Fruit fly (Drosophila melanogaster) whole organism, embryonic: Measurements from ENCODE around the gene CG32813.
A peak's percentile ranks its signal among the peaks of the same experiment; 100 is the strongest.

Experiments used
- Atf-2 ChIP-seq: fragments of 200-800 bp; sonication (Bioruptor generic); optimal IDR thresholded peaks from 2 replicates; lab custom pipeline; 2016; ENCODE audit warnings: missing biosample characterization, missing genetic modification characterization
- Awh ChIP-seq: fragments of 200-800 bp; sonication (Bioruptor generic); IDR thresholded peaks from 2 replicates; pipeline ENCODE4, ENCODE4 v1.3.6; 2022; ENCODE audit warnings: missing biosample characterization, missing genetic modification characterization
- CG10366 ChIP-seq: fragments of 200-800 bp; sonication (Bioruptor generic); IDR thresholded peaks from 2 replicates; pipeline ENCODE4 v1.3.6; 2022; ENCODE audit warnings: missing biosample characterization, missing genetic modification characterization
- CG10462 ChIP-seq: fragments of 200-800 bp; sonication (Bioruptor generic); optimal IDR thresholded peaks from 2 replicates; lab custom pipeline; 2016; ENCODE audit warnings: missing biosample characterization, missing genetic modification characterization
- CG11093 ChIP-seq: fragments of 200-800 bp; sonication (Bioruptor generic); IDR thresholded peaks from 3 replicates; pipeline ENCODE4 v1.3.6; 2022; ENCODE audit warnings: missing biosample characterization, missing genetic modification characterization
- CG11456 ChIP-seq: fragments of 200-800 bp; sonication (Bioruptor generic); IDR thresholded peaks from 3 replicates; pipeline ENCODE4 v1.3.6; 2022; ENCODE audit warnings: missing biosample characterization, missing genetic modification characterization
- CG1233 ChIP-seq: fragments of 200-800 bp; sonication (Bioruptor generic); optimal IDR thresholded peaks from 4 replicates; lab custom pipeline; 2018; ENCODE audit warnings: missing biosample characterization, mild to moderate bottlenecking, missing genetic modification characterization
- CG13287 ChIP-seq: fragments of 200-800 bp; sonication (Bioruptor generic); IDR thresholded peaks from 2 replicates; pipeline ENCODE4 v1.3.6; 2022; ENCODE audit warnings: missing biosample characterization, missing genetic modification characterization; ENCODE audit not compliant: partially characterized antibody
- CG13424 ChIP-seq: fragments of 200-800 bp; sonication (Bioruptor generic); optimal IDR thresholded peaks from 2 replicates; lab custom pipeline; 2019; ENCODE audit warnings: missing biosample characterization, mild to moderate bottlenecking, missing genetic modification characterization, moderate library complexity
- CG13775 ChIP-seq: fragments of 200-800 bp; sonication (Bioruptor generic); optimal IDR thresholded peaks from 3 replicates; lab custom pipeline; 2017; ENCODE audit warnings: missing biosample characterization, mild to moderate bottlenecking, missing genetic modification characterization
- CG15269 ChIP-seq: fragments of 200-800 bp; sonication (Bioruptor generic); optimal IDR thresholded peaks from 2 replicates; lab custom pipeline; 2018; ENCODE audit warnings: missing biosample characterization, mild to moderate bottlenecking, missing genetic modification characterization, moderate library complexity
- CG1832 ChIP-seq: fragments of 200-800 bp; sonication (Bioruptor generic); optimal IDR thresholded peaks from 2 replicates; lab custom pipeline; 2017; ENCODE audit warnings: missing biosample characterization, mild to moderate bottlenecking, missing genetic modification characterization, inconsistent platforms
- CG2116 ChIP-seq: fragments of 200-800 bp; sonication (Bioruptor generic); optimal IDR thresholded peaks from 3 replicates; lab custom pipeline; 2018; ENCODE audit warnings: missing biosample characterization, mild to moderate bottlenecking, missing genetic modification characterization
- CG2875 ChIP-seq: fragments of 200-800 bp; sonication (Bioruptor generic); optimal IDR thresholded peaks from 2 replicates; lab custom pipeline; 2017; ENCODE audit warnings: missing biosample characterization, mild to moderate bottlenecking, missing genetic modification characterization, missing genetic modification reagents
- CG4328 ChIP-seq: fragments of 200-800 bp; sonication (Bioruptor generic); optimal IDR thresholded peaks from 3 replicates; lab custom pipeline; 2017; ENCODE audit warnings: missing biosample characterization, missing genetic modification reagents, missing genetic modification characterization
- CG4404 ChIP-seq: fragments of 200-800 bp; sonication (Bioruptor generic); IDR thresholded peaks from 2 replicates; pipeline ENCODE4 v1.3.6; 2022; ENCODE audit warnings: missing biosample characterization, missing genetic modification characterization
- CG5245 ChIP-seq: fragments of 200-800 bp; sonication (Bioruptor generic); optimal IDR thresholded peaks from 3 replicates; lab custom pipeline; 2016; ENCODE audit warnings: missing biosample characterization, missing genetic modification characterization
- CG6689 ChIP-seq: fragments of 200-800 bp; sonication (Bioruptor generic); IDR thresholded peaks from 2 replicates; pipeline ENCODE4 v1.3.6; 2022; ENCODE audit warnings: missing biosample characterization, missing genetic modification characterization
- MESR4 ChIP-seq: fragments of 200-800 bp; sonication (Bioruptor generic); optimal IDR thresholded peaks from 2 replicates; lab custom pipeline; 2018; ENCODE audit warnings: missing biosample characterization, mild to moderate bottlenecking, missing genetic modification characterization, moderate library complexity
- Myb ChIP-seq: fragments of 200-800 bp; sonication (Bioruptor generic); optimal IDR thresholded peaks from 2 replicates; lab custom pipeline; 2016; ENCODE audit warnings: missing biosample characterization, missing genetic modification characterization
- NC2β ChIP-seq: fragments of 200-800 bp; sonication (Bioruptor generic); optimal IDR thresholded peaks from 2 replicates; lab custom pipeline; 2016; ENCODE audit warnings: missing biosample characterization, missing genetic modification characterization
- NK7.1 ChIP-seq: fragments of 200-800 bp; sonication (Bioruptor generic); optimal IDR thresholded peaks from 3 replicates; lab custom pipeline; 2016; ENCODE audit warnings: missing biosample characterization, missing genetic modification characterization
- Oli ChIP-seq: fragments of 200-800 bp; sonication (Bioruptor generic); optimal IDR thresholded peaks from 2 replicates; lab custom pipeline; 2018; ENCODE audit warnings: missing biosample characterization, mild to moderate bottlenecking, missing genetic modification characterization, moderate library complexity
- Pdp1 ChIP-seq, 2 experiments: fragments of 200-800 bp; sonication (Bioruptor generic); optimal IDR thresholded peaks; 3 replicates each; lab custom pipeline; 2016; ENCODE audit warnings: missing biosample characterization in 2 of 2, missing genetic modification characterization in 2 of 2, mild to moderate bottlenecking in 1 of 2, moderate library complexity in 1 of 2
- Poxn ChIP-seq: fragments of 200-800 bp; sonication (Bioruptor generic); IDR thresholded peaks from 2 replicates; pipeline ENCODE4 v1.3.6; 2022; ENCODE audit warnings: missing biosample characterization, missing genetic modification characterization
- Ravus ChIP-seq: fragments of 200-800 bp; sonication (Bioruptor generic); IDR thresholded peaks from 2 replicates; pipeline ENCODE4 v1.3.6; 2022; ENCODE audit warnings: missing biosample characterization, missing genetic modification characterization
- Side ChIP-seq: fragments of 200-800 bp; sonication (Bioruptor generic); optimal IDR thresholded peaks from 2 replicates; lab custom pipeline; 2016; ENCODE audit warnings: missing biosample characterization, missing genetic modification characterization
- Trl ChIP-seq, 3 experiments: fragments of >200 bp in 2 of 3; fragments of 200-800 bp in 1 of 3; sonication (Bioruptor generic) in 1 of 3; optimal IDR thresholded peaks; 2 replicates in 1 of 3; 3 replicates in 2 of 3; lab custom pipeline; 2016 to 2017; ENCODE audit warnings: missing biosample characterization in 1 of 3, missing genetic modification characterization in 1 of 3
- ab ChIP-seq: fragments of 200-800 bp; sonication (Bioruptor generic); optimal IDR thresholded peaks from 2 replicates; lab custom pipeline; 2016; ENCODE audit warnings: missing biosample characterization, missing genetic modification characterization
- ara ChIP-seq: fragments of 200-800 bp; sonication (Bioruptor generic); IDR thresholded peaks from 2 replicates; pipeline ENCODE4 v1.3.6; 2022; ENCODE audit warnings: missing biosample characterization, missing genetic modification characterization
- ato ChIP-seq: fragments of 200-800 bp; sonication (Bioruptor generic); IDR thresholded peaks from 2 replicates; pipeline ENCODE4 v1.3.6; 2022; ENCODE audit warnings: missing biosample characterization, missing genetic modification characterization; ENCODE audit not compliant: partially characterized antibody
- br ChIP-seq: fragments of >200 bp; optimal IDR thresholded peaks from 2 replicates; lab custom pipeline; 2017
- dan ChIP-seq: fragments of 200-800 bp; sonication (Bioruptor generic); IDR thresholded peaks from 2 replicates; pipeline ENCODE4 v1.3.6; 2022; ENCODE audit warnings: missing biosample characterization, missing genetic modification characterization
- dpn ChIP-seq, 2 experiments: fragments of 200-800 bp; sonication (Bioruptor generic); optimal IDR thresholded peaks; 3 replicates each; lab custom pipeline; 2016; ENCODE audit warnings: missing biosample characterization in 2 of 2, missing genetic modification characterization in 2 of 2
- dysf ChIP-seq: fragments of 200-800 bp; sonication (Bioruptor generic); IDR thresholded peaks from 3 replicates; pipeline ENCODE4 v1.3.6; 2022; ENCODE audit warnings: missing biosample characterization, missing genetic modification characterization
- eyg ChIP-seq: fragments of 200-800 bp; sonication (Bioruptor generic); optimal IDR thresholded peaks from 3 replicates; lab custom pipeline; 2016; ENCODE audit warnings: missing biosample characterization, missing genetic modification characterization
- gfzf ChIP-seq: fragments of 200-800 bp; sonication (Bioruptor generic); optimal IDR thresholded peaks from 2 replicates; lab custom pipeline; 2016; ENCODE audit warnings: missing biosample characterization, mild to moderate bottlenecking, missing genetic modification characterization, moderate library complexity
- hkb ChIP-seq, 2 experiments: fragments of 200-800 bp in 1 of 2; fragments of >200 bp in 1 of 2; sonication (Bioruptor generic) in 1 of 2; IDR thresholded peaks in 1 of 2; optimal IDR thresholded peaks in 1 of 2; 2 replicates each; pipeline versions ENCODE4 v1.3.6 to Lab custom; 2017 to 2022; ENCODE audit warnings: missing biosample characterization in 1 of 2, missing genetic modification characterization in 1 of 2
- ind ChIP-seq: fragments of 200-800 bp; sonication (Bioruptor generic); optimal IDR thresholded peaks from 3 replicates; lab custom pipeline; 2016; ENCODE audit warnings: missing biosample characterization, missing genetic modification characterization
- jing ChIP-seq: fragments of 200-800 bp; sonication (Bioruptor generic); optimal IDR thresholded peaks from 2 replicates; lab custom pipeline; 2018; ENCODE audit warnings: missing biosample characterization, mild to moderate bottlenecking, missing genetic modification characterization
- nerfin-2 ChIP-seq: fragments of 200-800 bp; sonication (Bioruptor generic); IDR thresholded peaks from 2 replicates; pipeline ENCODE4 v1.3.6; 2022; ENCODE audit warnings: missing biosample characterization, missing genetic modification characterization; ENCODE audit not compliant: partially characterized antibody
- peb ChIP-seq: fragments of 200-800 bp; sonication (Bioruptor generic); IDR thresholded peaks from 2 replicates; pipeline ENCODE4 v1.3.6; 2022; ENCODE audit warnings: missing biosample characterization, missing genetic modification characterization
- pfk ChIP-seq: fragments of 200-800 bp; sonication (Bioruptor generic); optimal IDR thresholded peaks from 2 replicates; lab custom pipeline; 2018; ENCODE audit warnings: missing biosample characterization, mild to moderate bottlenecking, missing genetic modification characterization, moderate library complexity
- sna ChIP-seq: fragments of 200-800 bp; sonication (Bioruptor generic); IDR thresholded peaks from 2 replicates; pipeline ENCODE4 v1.3.6; 2022; ENCODE audit warnings: missing biosample characterization, missing genetic modification characterization; ENCODE audit not compliant: partially characterized antibody
- stwl ChIP-seq: fragments of 200-800 bp; sonication (Bioruptor generic); optimal IDR thresholded peaks from 3 replicates; lab custom pipeline; 2018; ENCODE audit warnings: missing biosample characterization, mild to moderate bottlenecking, missing genetic modification characterization, moderate library complexity
- tgo ChIP-seq: fragments of 200-800 bp; sonication (Bioruptor generic); IDR thresholded peaks from 3 replicates; pipeline ENCODE4 v1.3.6; 2022; ENCODE audit warnings: missing biosample characterization, missing genetic modification characterization
- tio ChIP-seq: fragments of 200-800 bp; sonication (Bioruptor generic); optimal IDR thresholded peaks from 2 replicates; lab custom pipeline; 2017; ENCODE audit warnings: missing biosample characterization, missing genetic modification characterization, inconsistent platforms
- tup ChIP-seq: fragments of 200-800 bp; sonication (Bioruptor generic); optimal IDR thresholded peaks from 2 replicates; lab custom pipeline; 2016; ENCODE audit warnings: missing biosample characterization, mild to moderate bottlenecking, missing genetic modification characterization, moderate library complexity
- yki ChIP-seq: fragments of >200 bp; optimal IDR thresholded peaks from 3 replicates; lab custom pipeline; 2018

Gene CG32813

DNA sequence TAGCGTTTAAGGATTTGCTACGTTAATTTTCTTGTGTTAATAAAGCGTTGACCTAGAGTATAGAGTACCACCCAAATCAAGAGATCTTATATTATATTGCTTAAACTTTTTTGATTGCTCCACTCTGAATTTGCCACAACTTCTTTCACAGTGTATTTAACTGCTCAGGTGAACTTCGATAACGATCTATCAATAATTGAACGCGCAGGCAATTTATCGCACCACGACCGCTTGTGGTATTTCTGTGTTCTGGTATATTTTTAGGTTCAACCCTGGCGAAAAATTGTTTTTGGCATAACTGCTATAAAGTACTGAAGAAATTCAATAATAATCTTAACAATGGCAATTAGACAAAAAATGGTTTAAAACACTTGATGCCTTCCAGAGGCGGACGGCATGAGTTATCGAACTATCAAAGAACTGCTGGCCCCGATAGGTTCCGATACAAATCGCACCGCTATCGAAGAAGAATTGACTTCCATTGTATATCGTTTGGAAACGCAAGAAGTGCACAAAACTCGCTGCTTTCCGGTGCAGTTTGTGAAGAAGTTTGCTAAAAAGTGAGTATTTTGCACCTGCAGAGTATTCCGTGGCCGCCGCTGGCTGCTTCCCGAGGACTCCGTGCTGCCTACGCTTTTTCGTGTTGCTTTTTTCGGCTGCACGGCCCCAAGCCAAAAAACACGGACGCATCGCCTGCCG is 10.5 kb upstream of the CG32813 start, which contains the start of gene ssx (continued):
- TF ChIP-seq tup (GFP tag; lab: Kevin White, UChicago) (no peak), Atf-2 (GFP tag; lab: Kevin White, UChicago) (peak; percentile 27), CG11093 (GFP tag; lab: Robert Waterston, UW) (no peak), dpn (GFP tag; optimal IDR thresholded peaks at IDR 0.05; lab: Kevin White, UChicago) (peak; percentile 23 to 47), CG5245 (GFP tag; lab: Kevin White, UChicago) (no peak), ara (peak; percentile 61; the same call in 1 of the 2 replicates), Pdp1 (GFP tag; optimal IDR thresholded peaks at IDR 0.05; lab: Kevin White, UChicago) (peak; percentile 18 to 36), CG13775 (GFP tag; lab: Kevin White, UChicago) (peak; percentile 25), hkb (optimal IDR thresholded peaks at IDR 0.05; lab: Kevin White, UChicago) (no peak), hkb (GFP tag; IDR thresholded peaks at IDR 0.05; lab: Robert Waterston, UW) (peak; percentile 63), pfk (GFP tag; lab: Kevin White, UChicago) (no peak), CG4328 (GFP tag; lab: Kevin White, UChicago) (no peak), nerfin-2 (GFP tag; lab: Robert Waterston, UW) (peak; percentile 96), CG10462 (GFP tag; lab: Kevin White, UChicago) (no peak), jing (no peak), CG13287 (GFP tag; lab: Robert Waterston, UW) (peak; percentile 88), NK7.1 (GFP tag; lab: Kevin White, UChicago) (no peak), Ravus (GFP tag; lab: Robert Waterston, UW) (no peak), CG6689 (GFP tag; lab: Robert Waterston, UW) (peak; percentile 49; the same call in 1 of the 2 replicates), dan (no peak), eyg (no peak), CG1233 (GFP tag; lab: Kevin White, UChicago) (no peak), CG4404 (GFP tag; lab: Robert Waterston, UW) (0 out of 2 replicates have a peak, but pooled peaks have one; percentile 13), Oli (peak; percentile 4), tio (no peak), CG2875 (GFP tag; lab: Kevin White, UChicago) (no peak), ato (GFP tag; lab: Robert Waterston, UW) (peak; percentile 82), CG13424 (tag; lab: Kevin White, UChicago) (no peak), sna (GFP tag; lab: Robert Waterston, UW) (peak; percentile 92), peb (GFP tag; lab: Robert Waterston, UW) (no peak), tgo (GFP tag; lab: Robert Waterston, UW) (no peak), Myb (GFP tag; lab: Kevin White, UChicago) (peak; percentile 70), ind (GFP tag; lab: Kevin White, UChicago) (peak; percentile 18), Awh (GFP tag; lab: Robert Waterston, UW) (0 out of 2 replicates have a peak, but pooled peaks have one; percentile 40), stwl (peak; percentile 82), Poxn (0 out of 2 replicates have a peak, but pooled peaks have one; percentile 11), gfzf (GFP tag; lab: Kevin White, UChicago) (peak; percentile 50), CG11456 (GFP tag; lab: Robert Waterston, UW) (no peak; the same call in 2 of the 3 replicates), yki (lab: Kevin White, UChicago) (no peak), CG15269 (tag; lab: Kevin White, UChicago) (no peak), Side (GFP tag; lab: Kevin White, UChicago) (peak; percentile 40), Trl (optimal IDR thresholded peaks at IDR 0.05; lab: Kevin White, UChicago) (no peak), Trl (GFP tag; optimal IDR thresholded peaks at IDR 0.05; lab: Kevin White, UChicago) (peak; percentile 13), CG2116 (GFP tag; lab: Kevin White, UChicago) (peak; percentile 88), MESR4 (GFP tag; lab: Kevin White, UChicago) (peak; percentile 84), NC2β (peak; percentile 6), CG1832 (no peak), CG10366 (peak; percentile 55), br (no peak), ab (GFP tag; lab: Kevin White, UChicago) (no peak), dysf (GFP tag; lab: Robert Waterston, UW) (peak; percentile 60; the same call in 1 of the 3 replicates)
